Worm (Caenorhabditis elegans) whole organism, midembryonic: ENCODE data around the gene eat-4.

ENCODE experiments used
- flt-1 ChIP-seq: fragments of 200-800 bp; sonication (Bioruptor generic); IDR thresholded peaks from 2 replicates; pipeline ENCODE4 v1.3.6; 2022; ENCODE audit warnings: missing genetic modification characterization, missing compliant biosample characterization
- klf-2 ChIP-seq: fragments of 200-800 bp; sonication (Bioruptor generic); conservative IDR thresholded peaks from 2 replicates; pipeline ENCODE4 v1.3.6; 2022; ENCODE audit warnings: missing genetic modification reagents, missing genetic modification characterization, missing compliant biosample characterization
- tab-1 ChIP-seq: fragments of 200-800 bp; sonication (Bioruptor generic); IDR thresholded peaks from 2 replicates; pipeline ENCODE4 v1.3.6; 2022; ENCODE audit warnings: missing genetic modification characterization, missing compliant biosample characterization
- ztf-23 ChIP-seq: fragments of 200-800 bp; sonication (Bioruptor generic); IDR thresholded peaks from 2 replicates; pipeline ENCODE4 v1.3.6; 2022; ENCODE audit warnings: missing genetic modification reagents, missing genetic modification characterization, missing compliant biosample characterization
- ztf-29 ChIP-seq: fragments of 200-800 bp; sonication (Bioruptor generic); IDR thresholded peaks from 2 replicates; pipeline ENCODE4 v1.3.6; 2022; ENCODE audit warnings: missing genetic modification reagents, missing genetic modification characterization, missing compliant biosample characterization

- no peak for TF ChIP-seq klf-2 (GFP tag; lab: Robert Waterston, UW)
- TF ChIP-seq ztf-23 (GFP tag; lab: Robert Waterston, UW), result no peak
- TF ChIP-seq ztf-29 (GFP tag; lab: Robert Waterston, UW), result no peak
- TF ChIP-seq tab-1, result no peak
- TF ChIP-seq flt-1, result no peak
Measured at ce11 chrIII:9152950-9153349, 16.3 kb downstream of the eat-4 start.
